Fruit fly (Drosophila melanogaster) S2 (cell line): Measurements from ENCODE around the gene CG10077.

Source experiments
- CG8478 ChIP-seq: fragments of >200 bp; optimal IDR thresholded peaks from 2 replicates; lab custom pipeline; 2018
- CTCF ChIP-seq, 2 experiments: fragments of >200 bp; optimal IDR thresholded peaks; 2 replicates each; lab custom pipeline; 2018

dm6 chr3L:6964488-6965152, 8.9 kb upstream of the CG10077 start, which contains the start of gene sgl:
- no peak for TF ChIP-seq CG8478 (lab: Kevin White, UChicago)
- TF ChIP-seq CTCF (optimal IDR thresholded peaks at IDR 0.05; lab: Kevin White, UChicago) = no peak
